Worm (Caenorhabditis elegans) whole organism, L4 larva: ENCODE measurements around the gene cra-1.
A peak's percentile ranks its signal among the peaks of the same experiment; 100 is the strongest.

Experiments used
- F26F4.8 ChIP-seq: fragments of 200-800 bp; sonication (Bioruptor generic); conservative IDR thresholded peaks from 2 replicates; pipeline ENCODE4 v1.3.6; 2022; ENCODE audit warnings: missing genetic modification characterization, missing compliant biosample characterization
- F44E2.7 ChIP-seq: fragments of 200-800 bp; sonication (Bioruptor generic); IDR thresholded peaks from 2 replicates; pipeline ENCODE4 v2.1.2; 2022; ENCODE audit warnings: missing genetic modification characterization, missing compliant biosample characterization
- R02D3.7 ChIP-seq: fragments of 150-350 bp; sonication (generic microtip); optimal IDR thresholded peaks from 3 replicates; lab custom pipeline; 2014; ENCODE audit warnings: missing biosample characterization, missing genetic modification characterization
- T20F7.1 ChIP-seq: fragments of 200-800 bp; sonication (Bioruptor generic); optimal IDR thresholded peaks from 2 replicates; lab custom pipeline; 2018; ENCODE audit warnings: mild to moderate bottlenecking, missing genetic modification characterization, missing compliant biosample characterization
- T26A8.4 ChIP-seq: fragments of 200-800 bp; sonication (Bioruptor generic); IDR thresholded peaks from 2 replicates; pipeline ENCODE4 v1.3.6; 2022; ENCODE audit warnings: missing genetic modification characterization, missing compliant biosample characterization
- Y105C5A.15 ChIP-seq: fragments of 200-800 bp; sonication (Bioruptor generic); IDR thresholded peaks from 2 replicates; pipeline ENCODE4 v1.3.6; 2022; ENCODE audit warnings: missing genetic modification characterization, missing compliant biosample characterization
- Y48G9A.11 ChIP-seq: fragments of 200-800 bp; sonication (Bioruptor generic); IDR thresholded peaks from 2 replicates; pipeline ENCODE4 v1.3.6; 2022; ENCODE audit warnings: missing genetic modification reagents, missing genetic modification characterization, missing compliant biosample characterization
- ZK337.2 ChIP-seq: fragments of 200-800 bp; sonication (Bioruptor generic); IDR thresholded peaks from 2 replicates; pipeline ENCODE4 v1.3.6; 2022; ENCODE audit warnings: missing genetic modification reagents, missing genetic modification characterization, missing compliant biosample characterization
- ama-1 ChIP-seq: fragments of 150-350 bp; optimal IDR thresholded peaks from 2 replicates; lab custom pipeline; 2014; ENCODE audit warnings: inconsistent platforms, mixed read lengths
- arid-1 ChIP-seq: fragments of 200-800 bp; sonication (Bioruptor generic); conservative IDR thresholded peaks from 2 replicates; pipeline ENCODE4 v1.3.6; 2022; ENCODE audit warnings: missing genetic modification reagents, missing genetic modification characterization, missing compliant biosample characterization
- ceh-20 ChIP-seq: fragments of 200-800 bp; sonication (Bioruptor generic); IDR thresholded peaks from 2 replicates; pipeline ENCODE4 v1.3.6; 2022; ENCODE audit warnings: missing genetic modification reagents, missing genetic modification characterization, missing compliant biosample characterization
- ceh-62 ChIP-seq: sonication (generic microtip); optimal IDR thresholded peaks from 2 replicates; lab custom pipeline; 2017; ENCODE audit warnings: missing biosample characterization, missing genetic modification characterization
- ctbp-1 ChIP-seq: fragments of 200-800 bp; sonication (Bioruptor generic); IDR thresholded peaks from 2 replicates; pipeline ENCODE4 v1.3.6; 2022; ENCODE audit warnings: missing genetic modification reagents, missing genetic modification characterization, missing compliant biosample characterization
- daf-12 ChIP-seq: fragments of 150-350 bp; optimal IDR thresholded peaks from 2 replicates; lab custom pipeline; 2014; ENCODE audit warnings: missing biosample characterization, missing genetic modification reagents, missing genetic modification characterization
- daf-16 ChIP-seq, 3 experiments: sonication (generic microtip); optimal IDR thresholded peaks; 2 replicates each; lab custom pipeline; 2016 to 2017; ENCODE audit warnings: missing genetic modification characterization in 3 of 3, missing genetic modification reagents in 3 of 3, mild to moderate bottlenecking in 2 of 3, missing compliant biosample characterization in 2 of 3, missing biosample characterization in 1 of 3, moderate library complexity in 1 of 3
- dmd-6 ChIP-seq: fragments of 200-800 bp; sonication (Bioruptor generic); IDR thresholded peaks from 2 replicates; pipeline ENCODE4 v1.3.6; 2022; ENCODE audit warnings: missing genetic modification reagents, missing genetic modification characterization, missing compliant biosample characterization
- dmd-8 ChIP-seq: fragments of 200-800 bp; sonication (Bioruptor generic); IDR thresholded peaks from 2 replicates; pipeline ENCODE4 v1.3.6; 2022; ENCODE audit warnings: missing genetic modification characterization, missing compliant biosample characterization
- dmd-9 ChIP-seq: fragments of 200-800 bp; sonication (Bioruptor generic); IDR thresholded peaks from 2 replicates; pipeline ENCODE4 v1.3.6; 2022; ENCODE audit warnings: missing genetic modification reagents, missing genetic modification characterization, missing compliant biosample characterization
- dve-1 ChIP-seq: sonication (generic microtip); optimal IDR thresholded peaks from 2 replicates; lab custom pipeline; 2017; ENCODE audit warnings: antibody characterized with exemption, mild to moderate bottlenecking, missing genetic modification characterization, missing compliant biosample characterization; ENCODE audit not compliant: insufficient read depth
- fkh-10 ChIP-seq: fragments of 150-350 bp; optimal IDR thresholded peaks from 2 replicates; lab custom pipeline; 2014; ENCODE audit warnings: missing biosample characterization, missing genetic modification reagents, missing genetic modification characterization
- fos-1 ChIP-seq: fragments of 150-350 bp; optimal IDR thresholded peaks from 2 replicates; lab custom pipeline; 2014; ENCODE audit warnings: missing biosample characterization, missing genetic modification characterization
- lim-7 ChIP-seq: fragments of 200-800 bp; sonication (Bioruptor generic); IDR thresholded peaks from 2 replicates; pipeline ENCODE4 v1.3.6; 2022; ENCODE audit warnings: missing genetic modification characterization, missing compliant biosample characterization
- lin-1 ChIP-seq: fragments of 200-800 bp; sonication (Bioruptor generic); IDR thresholded peaks from 2 replicates; pipeline ENCODE4 v1.3.6; 2022; ENCODE audit warnings: missing genetic modification reagents, missing genetic modification characterization, missing compliant biosample characterization
- lin-29 ChIP-seq: fragments of 200-800 bp; sonication (Bioruptor generic); IDR thresholded peaks from 2 replicates; pipeline ENCODE4 v1.3.6; 2022; ENCODE audit warnings: missing genetic modification reagents, missing genetic modification characterization, missing compliant biosample characterization
- lin-38 ChIP-seq: fragments of 200-800 bp; sonication (Bioruptor generic); IDR thresholded peaks from 2 replicates; pipeline ENCODE4 v1.3.6; 2022; ENCODE audit warnings: missing genetic modification reagents, missing genetic modification characterization, missing compliant biosample characterization
- madf-9 ChIP-seq: fragments of 200-800 bp; sonication (Bioruptor generic); conservative IDR thresholded peaks from 2 replicates; pipeline ENCODE4 v1.3.6; 2022; ENCODE audit warnings: missing genetic modification reagents, missing genetic modification characterization, missing compliant biosample characterization
- mdl-1 ChIP-seq, 2 experiments: fragments of 150-350 bp in 1 of 2; sonication (generic microtip) in 1 of 2; optimal IDR thresholded peaks; 2 replicates each; lab custom pipeline; 2014 to 2017; ENCODE audit warnings: missing biosample characterization in 2 of 2, missing genetic modification characterization in 2 of 2
- mdt-29 ChIP-seq: fragments of 200-800 bp; sonication (Bioruptor generic); IDR thresholded peaks from 2 replicates; pipeline ENCODE4 v1.3.6; 2022; ENCODE audit warnings: missing genetic modification reagents, missing genetic modification characterization, missing compliant biosample characterization
- mep-1 ChIP-seq: fragments of 150-350 bp; sonication (generic microtip); optimal IDR thresholded peaks from 3 replicates; lab custom pipeline; 2014; ENCODE audit warnings: missing biosample characterization, missing genetic modification characterization
- mxl-3 ChIP-seq: fragments of 200-800 bp; sonication (Bioruptor generic); optimal IDR thresholded peaks from 2 replicates; lab custom pipeline; 2018; ENCODE audit warnings: mild to moderate bottlenecking, missing genetic modification characterization, missing compliant biosample characterization
- nhr-11 ChIP-seq: fragments of 150-350 bp; optimal IDR thresholded peaks from 2 replicates; lab custom pipeline; 2014; ENCODE audit warnings: missing biosample characterization, missing genetic modification characterization
- nhr-111 ChIP-seq: fragments of 200-800 bp; sonication (Bioruptor generic); optimal IDR thresholded peaks from 2 replicates; lab custom pipeline; 2018; ENCODE audit warnings: mild to moderate bottlenecking, missing genetic modification characterization, missing compliant biosample characterization
- nhr-28 ChIP-seq: fragments of 150-350 bp; optimal IDR thresholded peaks from 2 replicates; lab custom pipeline; 2014; ENCODE audit warnings: missing biosample characterization, missing genetic modification characterization
- nhr-41 ChIP-seq: fragments of 200-800 bp; sonication (Bioruptor generic); IDR thresholded peaks from 2 replicates; pipeline ENCODE4 v1.3.6; 2022; ENCODE audit warnings: missing genetic modification reagents, missing genetic modification characterization, missing compliant biosample characterization
- nhr-6 ChIP-seq: fragments of 150-350 bp; optimal IDR thresholded peaks from 2 replicates; lab custom pipeline; 2014; ENCODE audit warnings: missing biosample characterization, missing genetic modification characterization
- php-3 ChIP-seq: fragments of 200-800 bp; sonication (Bioruptor generic); IDR thresholded peaks from 2 replicates; pipeline ENCODE4 v1.3.6; 2022; ENCODE audit warnings: missing genetic modification reagents, missing genetic modification characterization, missing compliant biosample characterization
- pqm-1 ChIP-seq: sonication (generic microtip); optimal IDR thresholded peaks from 2 replicates; lab custom pipeline; 2017; ENCODE audit warnings: missing biosample characterization, missing genetic modification characterization
- rbr-2 ChIP-seq: sonication (generic microtip); optimal IDR thresholded peaks from 2 replicates; lab custom pipeline; 2016; ENCODE audit warnings: missing genotype, missing genetic modification characterization, missing compliant biosample characterization
- saeg-2 ChIP-seq: fragments of 200-800 bp; sonication (Bioruptor generic); IDR thresholded peaks from 2 replicates; pipeline ENCODE4 v1.3.6; 2022; ENCODE audit warnings: missing genetic modification reagents, missing genetic modification characterization, missing compliant biosample characterization
- snpc-1.2 ChIP-seq: fragments of 200-800 bp; sonication (Bioruptor generic); IDR thresholded peaks from 2 replicates; pipeline ENCODE4 v1.3.6; 2022; ENCODE audit warnings: missing genetic modification reagents, missing genetic modification characterization, missing compliant biosample characterization
- tag-97 ChIP-seq: fragments of 200-800 bp; sonication (Bioruptor generic); IDR thresholded peaks from 2 replicates; pipeline ENCODE4 v1.3.6; 2022; ENCODE audit warnings: missing genetic modification characterization, missing compliant biosample characterization
- tra-1 ChIP-seq: fragments of 200-800 bp; sonication (Bioruptor generic); IDR thresholded peaks from 2 replicates; pipeline ENCODE4 v1.3.6; 2022; ENCODE audit warnings: missing genetic modification reagents, missing genetic modification characterization, missing compliant biosample characterization
- unc-62 ChIP-seq, 3 experiments: fragments of 150-350 bp in 1 of 3; sonication (generic microtip); optimal IDR thresholded peaks in 2 of 3; peaks in 1 of 3; 1 replicate in 1 of 3; 2 replicates in 2 of 3; lab custom pipeline; 2014 to 2017; ENCODE audit warnings: missing biosample characterization in 3 of 3, missing genetic modification characterization in 3 of 3, missing genetic modification reagents in 3 of 3, missing genotype in 1 of 3
- vab-7 ChIP-seq: fragments of 200-800 bp; sonication (Bioruptor generic); IDR thresholded peaks from 2 replicates; pipeline ENCODE4 v1.3.6; 2022; ENCODE audit warnings: missing genetic modification reagents, missing genetic modification characterization, missing compliant biosample characterization
- zag-1 ChIP-seq: fragments of 150-350 bp; optimal IDR thresholded peaks from 2 replicates; lab custom pipeline; 2014; ENCODE audit warnings: missing biosample characterization, missing genetic modification characterization
- zfp-2 ChIP-seq: sonication (generic microtip); optimal IDR thresholded peaks from 2 replicates; lab custom pipeline; 2016; ENCODE audit warnings: mild to moderate bottlenecking, missing genetic modification characterization, missing compliant biosample characterization
- zip-11 ChIP-seq: fragments of 200-800 bp; sonication (Bioruptor generic); IDR thresholded peaks from 2 replicates; pipeline ENCODE4 v1.3.6; 2022; ENCODE audit warnings: missing genetic modification characterization, missing compliant biosample characterization
- zip-2 ChIP-seq: fragments of 150-350 bp; optimal IDR thresholded peaks from 2 replicates; lab custom pipeline; 2014; ENCODE audit warnings: missing biosample characterization, missing genetic modification characterization

The cra-1 gene

ce11 chrIII:6888497-6888896 is 19.2 kb upstream of the cra-1 start (continued):
- TF ChIP-seq F44E2.7 (GFP tag; lab: Robert Waterston, UW) (0 out of 2 replicates have a peak, but pooled peaks have one; percentile 55), T20F7.1 (no peak), mxl-3 (peak; percentile 63), ceh-62 (tag; lab: Kevin White, UChicago) (no peak), lin-29 (GFP tag; lab: Robert Waterston, UW) (0 out of 2 replicates have a peak, but pooled peaks have one; percentile 25), lin-38 (peak; percentile 78), tag-97 (no peak), Y105C5A.15 (peak; percentile 79; the same call in 1 of the 2 replicates), mdt-29 (GFP tag; lab: Robert Waterston, UW) (no peak), zip-2 (tag; lab: Kevin White, UChicago) (peak; percentile 66), snpc-1.2 (peak; percentile 77), fos-1 (tag; lab: Kevin White, UChicago) (no peak), lim-7 (GFP tag; lab: Robert Waterston, UW) (peak; percentile 87)
- TF ChIP-seq, all 104 proteins: peak for 55

- peak; percentile 1 for TF ChIP-seq zfp-2 (tag; lab: Kevin White, UChicago)
- TF ChIP-seq nhr-28 (tag; lab: Kevin White, UChicago) = peak; percentile 16
- TF ChIP-seq pqm-1 = no peak
- TF ChIP-seq nhr-11 = peak; percentile 1
- TF ChIP-seq dve-1 (tag; lab: Kevin White, UChicago) = peak; percentile 60
- TF ChIP-seq madf-9 (GFP tag; lab: Robert Waterston, UW) = peak; percentile 87
- TF ChIP-seq mdl-1 (tag; optimal IDR thresholded peaks at IDR 0.05; lab: Kevin White, UChicago) = peak; percentile 19 to 36
- peak; percentile 67 for TF ChIP-seq rbr-2 (tag; lab: Kevin White, UChicago)
- 0 out of 2 replicates have a peak, but pooled peaks have one; percentile 65 for TF ChIP-seq Y105C5A.15
- 0 out of 2 replicates have a peak, but pooled peaks have one; percentile 22 for TF ChIP-seq saeg-2 (GFP tag; lab: Robert Waterston, UW)
- no peak for TF ChIP-seq ceh-62 (tag; lab: Kevin White, UChicago)
- TF ChIP-seq lin-1 (GFP tag; lab: Robert Waterston, UW) = peak; percentile 62
- peak; percentile 49 for TF ChIP-seq nhr-6
- peak; percentile 65; the same call in 1 of the 2 replicates for TF ChIP-seq php-3 (GFP tag; lab: Robert Waterston, UW)
- TF ChIP-seq ama-1 (lab: Kevin White, UChicago) = peak; percentile 14
- peak; percentile 88 for TF ChIP-seq F26F4.8
- TF ChIP-seq F44E2.7 (GFP tag; lab: Robert Waterston, UW) = peak; percentile 75; the same call in 1 of the 2 replicates
- 0 out of 2 replicates have a peak, but pooled peaks have one; percentile 58 for TF ChIP-seq ZK337.2 (GFP tag; lab: Robert Waterston, UW)
- peak; percentile 65 for TF ChIP-seq dmd-6 (GFP tag; lab: Robert Waterston, UW)
- no peak for TF ChIP-seq fkh-10 (GFP tag; lab: Kevin White, UChicago)
- 0 out of 2 replicates have a peak, but pooled peaks have one; percentile 42 for TF ChIP-seq zip-11
- peak; percentile 80 for TF ChIP-seq Y48G9A.11 (GFP tag; lab: Robert Waterston, UW)
- peak; percentile 79 for TF ChIP-seq snpc-1.2
- TF ChIP-seq daf-12 (tag; lab: Kevin White, UChicago) = no peak
- TF ChIP-seq zag-1 (tag; lab: Kevin White, UChicago) = no peak
- TF ChIP-seq daf-16 (GFP tag; optimal IDR thresholded peaks at IDR 0.05; lab: Kevin White, UChicago) = peak in 1 of 2 experiments; percentile 72
- TF ChIP-seq daf-16 (tag; optimal IDR thresholded peaks at IDR 0.05; lab: Kevin White, UChicago) = peak; percentile 36
- TF ChIP-seq tra-1 (GFP tag; lab: Robert Waterston, UW) = peak; percentile 92
- TF ChIP-seq mep-1 (tag; lab: Kevin White, UChicago) = peak; percentile 74
- TF ChIP-seq nhr-41 (GFP tag; lab: Robert Waterston, UW) = peak; percentile 91
- 0 out of 2 replicates have a peak, but pooled peaks have one; percentile 24 for TF ChIP-seq lin-29 (GFP tag; lab: Robert Waterston, UW)
- TF ChIP-seq R02D3.7 (tag; lab: Kevin White, UChicago) = peak; percentile 8
- peak; percentile 82 for TF ChIP-seq T26A8.4 (GFP tag; lab: Robert Waterston, UW)
- peak; percentile 85 for TF ChIP-seq ctbp-1
- TF ChIP-seq dmd-8 (GFP tag; lab: Robert Waterston, UW) = peak; percentile 95
- TF ChIP-seq dmd-9 (GFP tag; lab: Robert Waterston, UW) = peak; percentile 63; the same call in 1 of the 2 replicates
- TF ChIP-seq vab-7 (GFP tag; lab: Robert Waterston, UW) = peak; percentile 94
- peak; percentile 80 for TF ChIP-seq nhr-111 (GFP tag; lab: Kevin White, UChicago)
- TF ChIP-seq ceh-20 = no peak; the same call in none of the 2 replicates
- TF ChIP-seq unc-62 (GFP tag; optimal IDR thresholded peaks at IDR 0.05 in 1 of 2; lab: Kevin White, UChicago) = peak in 1 of 2 experiments; percentile 83
- TF ChIP-seq unc-62 (tag; optimal IDR thresholded peaks at IDR 0.05; lab: Kevin White, UChicago) = no peak
- peak; percentile 84 for TF ChIP-seq arid-1 (GFP tag; lab: Robert Waterston, UW)
Measured at ce11 chrIII:6887574-6887973, 18.3 kb upstream of the cra-1 start.
